Fruit fly (Drosophila melanogaster) whole organism, embryonic: ENCODE results near the gene AP-1sigma.

ENCODE experiments used
- B-H1 ChIP-seq: fragments of 200-800 bp; sonication (Bioruptor generic); IDR thresholded peaks from 3 replicates; pipeline ENCODE4 v1.3.6; 2022; ENCODE audit warnings: missing biosample characterization, missing genetic modification characterization
- Bdp1 ChIP-seq: fragments of 200-800 bp; sonication (Bioruptor generic); optimal IDR thresholded peaks from 3 replicates; lab custom pipeline; 2016; ENCODE audit warnings: missing biosample characterization, missing genetic modification characterization
- CG10267 ChIP-seq: fragments of 200-800 bp; sonication (Bioruptor generic); optimal IDR thresholded peaks from 2 replicates; lab custom pipeline; 2018; ENCODE audit warnings: missing biosample characterization, mild to moderate bottlenecking, missing genetic modification characterization, moderate library complexity
- CG10321 ChIP-seq: fragments of 200-800 bp; sonication (Bioruptor generic); IDR thresholded peaks from 2 replicates; pipeline ENCODE4 v1.3.6; 2022; ENCODE audit warnings: missing biosample characterization, missing genetic modification characterization
- CG10543 ChIP-seq: fragments of 200-800 bp; sonication (Bioruptor generic); optimal IDR thresholded peaks from 3 replicates; lab custom pipeline; 2017; ENCODE audit warnings: missing biosample characterization, mild to moderate bottlenecking, missing genetic modification characterization, moderate library complexity
- CG11723 ChIP-seq: fragments of 200-800 bp; sonication (Bioruptor generic); optimal IDR thresholded peaks from 2 replicates; lab custom pipeline; 2017; ENCODE audit warnings: missing biosample characterization, mild to moderate bottlenecking, missing genetic modification characterization
- CG12236 ChIP-seq: fragments of 200-800 bp; sonication (Bioruptor generic); optimal IDR thresholded peaks from 2 replicates; lab custom pipeline; 2016; ENCODE audit warnings: missing biosample characterization, missing genetic modification characterization
- CG13296 ChIP-seq: fragments of 200-800 bp; sonication (Bioruptor generic); optimal IDR thresholded peaks from 3 replicates; lab custom pipeline; 2018; ENCODE audit warnings: missing biosample characterization, mild to moderate bottlenecking, missing genetic modification characterization
- CG14050 ChIP-seq: fragments of 200-800 bp; sonication (Bioruptor generic); IDR thresholded peaks from 3 replicates; pipeline ENCODE4 v1.3.6; 2022; ENCODE audit warnings: missing biosample characterization, missing genetic modification characterization
- CG1647 ChIP-seq: fragments of 200-800 bp; sonication (Bioruptor generic); optimal IDR thresholded peaks from 3 replicates; lab custom pipeline; 2016; ENCODE audit warnings: missing biosample characterization, missing genetic modification characterization
- CG16815 ChIP-seq: fragments of 200-800 bp; sonication (Bioruptor generic); optimal IDR thresholded peaks from 3 replicates; lab custom pipeline; 2017; ENCODE audit warnings: missing biosample characterization, mild to moderate bottlenecking, missing genetic modification characterization
- CG17568 ChIP-seq: fragments of 200-800 bp; sonication (Bioruptor generic); optimal IDR thresholded peaks from 2 replicates; lab custom pipeline; 2018; ENCODE audit warnings: missing biosample characterization, mild to moderate bottlenecking, missing genetic modification characterization, moderate library complexity
- CG2116 ChIP-seq: fragments of 200-800 bp; sonication (Bioruptor generic); optimal IDR thresholded peaks from 3 replicates; lab custom pipeline; 2018; ENCODE audit warnings: missing biosample characterization, mild to moderate bottlenecking, missing genetic modification characterization
- CG2889 ChIP-seq: fragments of 200-800 bp; sonication (Bioruptor generic); IDR thresholded peaks from 3 replicates; pipeline ENCODE4 v1.3.6; 2022; ENCODE audit warnings: missing biosample characterization, missing genetic modification characterization
- CG30020 ChIP-seq: fragments of 200-800 bp; optimal IDR thresholded peaks from 2 replicates; lab custom pipeline; 2019; ENCODE audit warnings: missing biosample characterization, mild to moderate bottlenecking, missing genetic modification characterization, moderate library complexity
- CG31388 ChIP-seq: fragments of 200-800 bp; sonication (Bioruptor generic); optimal IDR thresholded peaks from 2 replicates; lab custom pipeline; 2016; ENCODE audit warnings: missing biosample characterization, missing genetic modification characterization
- CG32772 ChIP-seq: fragments of 200-800 bp; sonication (Bioruptor generic); IDR thresholded peaks from 2 replicates; pipeline ENCODE4 v1.3.6; 2022; ENCODE audit warnings: missing biosample characterization, missing genetic modification characterization
- CG34224 ChIP-seq: fragments of 200-800 bp; sonication (Bioruptor generic); IDR thresholded peaks from 3 replicates; pipeline ENCODE4 v1.3.6; 2022; ENCODE audit warnings: missing biosample characterization, missing genetic modification characterization; ENCODE audit not compliant: partially characterized antibody
- CG3726 ChIP-seq: fragments of 200-800 bp; sonication (Bioruptor generic); IDR thresholded peaks from 3 replicates; pipeline ENCODE4, ENCODE4 v1.3.6; 2022; ENCODE audit warnings: missing biosample characterization, missing genetic modification characterization
- CG4730 ChIP-seq: fragments of 200-800 bp; sonication (Bioruptor generic); IDR thresholded peaks from 2 replicates; pipeline ENCODE4 v1.3.6; 2022; ENCODE audit warnings: missing biosample characterization, missing genetic modification characterization
- CG5245 ChIP-seq: fragments of 200-800 bp; sonication (Bioruptor generic); optimal IDR thresholded peaks from 3 replicates; lab custom pipeline; 2016; ENCODE audit warnings: missing biosample characterization, missing genetic modification characterization
- CG6689 ChIP-seq: fragments of 200-800 bp; sonication (Bioruptor generic); IDR thresholded peaks from 2 replicates; pipeline ENCODE4 v1.3.6; 2022; ENCODE audit warnings: missing biosample characterization, missing genetic modification characterization
- CG7839 ChIP-seq: fragments of 200-800 bp; sonication (Bioruptor generic); optimal IDR thresholded peaks from 3 replicates; lab custom pipeline; 2018; ENCODE audit warnings: missing biosample characterization, mild to moderate bottlenecking, missing genetic modification characterization, moderate library complexity
- CG8765 ChIP-seq: fragments of 200-800 bp; sonication (Bioruptor generic); IDR thresholded peaks from 2 replicates; pipeline ENCODE4 v1.3.6; 2022; ENCODE audit warnings: missing biosample characterization, missing genetic modification characterization
- CG9797 ChIP-seq: fragments of 200-800 bp; sonication (Bioruptor generic); optimal IDR thresholded peaks from 3 replicates; lab custom pipeline; 2018; ENCODE audit warnings: missing biosample characterization, mild to moderate bottlenecking, missing genetic modification characterization
- Camta ChIP-seq: fragments of 200-800 bp; sonication (Bioruptor generic); optimal IDR thresholded peaks from 2 replicates; lab custom pipeline; 2016; ENCODE audit warnings: missing biosample characterization, missing genetic modification characterization
- CkIIα-i1 ChIP-seq: fragments of 200-800 bp; sonication (Bioruptor generic); IDR thresholded peaks from 2 replicates; pipeline ENCODE4 v1.3.6; 2022; ENCODE audit warnings: missing biosample characterization, missing genetic modification characterization
- Dad ChIP-seq: fragments of 200-800 bp; sonication (Bioruptor generic); optimal IDR thresholded peaks from 3 replicates; lab custom pipeline; 2016; ENCODE audit warnings: missing biosample characterization, missing genetic modification characterization
- Dref ChIP-seq: fragments of 200-800 bp; sonication (Bioruptor generic); IDR thresholded peaks from 2 replicates; pipeline ENCODE4 v1.3.6; 2022; ENCODE audit warnings: missing biosample characterization, missing genetic modification characterization
- ERR ChIP-seq: fragments of 200-800 bp; sonication (Bioruptor generic); optimal IDR thresholded peaks from 2 replicates; lab custom pipeline; 2016; ENCODE audit warnings: missing biosample characterization, missing genetic modification characterization
- Fer3 ChIP-seq: fragments of 200-800 bp; sonication (Bioruptor generic); optimal IDR thresholded peaks from 2 replicates; lab custom pipeline; 2018; ENCODE audit warnings: missing biosample characterization, mild to moderate bottlenecking, missing genetic modification characterization, moderate library complexity
- Max ChIP-seq: fragments of 200-800 bp; sonication (Bioruptor generic); optimal IDR thresholded peaks from 2 replicates; lab custom pipeline; 2016; ENCODE audit warnings: missing biosample characterization, mild to moderate bottlenecking, missing genetic modification characterization
- Med ChIP-seq: fragments of 200-800 bp; sonication (Bioruptor generic); peaks from one replicate; lab custom pipeline; 2016; ENCODE audit warnings: missing biosample characterization, missing genetic modification characterization, mild to moderate bottlenecking, inconsistent platforms, moderate library complexity
- Meics ChIP-seq: fragments of 200-800 bp; sonication (Bioruptor generic); optimal IDR thresholded peaks from 2 replicates; lab custom pipeline; 2017; ENCODE audit warnings: missing biosample characterization, mild to moderate bottlenecking, missing genetic modification characterization
- Neu2 ChIP-seq: fragments of 200-800 bp; sonication (Bioruptor generic); optimal IDR thresholded peaks from 3 replicates; lab custom pipeline; 2016; ENCODE audit warnings: missing biosample characterization, missing genetic modification characterization, borderline replicate concordance
- NfI ChIP-seq: fragments of 200-800 bp; sonication (Bioruptor generic); optimal IDR thresholded peaks from 3 replicates; lab custom pipeline; 2018; ENCODE audit warnings: missing biosample characterization, mild to moderate bottlenecking, missing genetic modification characterization, moderate library complexity
- Sin3A ChIP-seq: fragments of >200 bp; optimal IDR thresholded peaks from 2 replicates; lab custom pipeline; 2018
- ato ChIP-seq: fragments of 200-800 bp; sonication (Bioruptor generic); IDR thresholded peaks from 2 replicates; pipeline ENCODE4 v1.3.6; 2022; ENCODE audit warnings: missing biosample characterization, missing genetic modification characterization; ENCODE audit not compliant: partially characterized antibody
- bsh ChIP-seq, 2 experiments: fragments of 200-800 bp; sonication (Bioruptor generic); optimal IDR thresholded peaks; 2 replicates each; lab custom pipeline; 2017 to 2018; ENCODE audit warnings: mild to moderate bottlenecking in 2 of 2, missing biosample characterization in 2 of 2, missing genetic modification characterization in 2 of 2, moderate library complexity in 1 of 2
- chif ChIP-seq, 2 experiments: fragments of 200-800 bp; sonication (Bioruptor generic); optimal IDR thresholded peaks; 3 replicates each; lab custom pipeline; 2016; ENCODE audit warnings: missing biosample characterization in 2 of 2, missing genetic modification characterization in 2 of 2
- chn ChIP-seq: fragments of 200-800 bp; sonication (Bioruptor generic); optimal IDR thresholded peaks from 2 replicates; lab custom pipeline; 2016; ENCODE audit warnings: missing biosample characterization, missing genetic modification characterization
- ci ChIP-seq: fragments of 200-800 bp; sonication (Bioruptor generic); IDR thresholded peaks from 3 replicates; pipeline ENCODE4 v1.3.6; 2022; ENCODE audit warnings: missing biosample characterization, missing genetic modification characterization
- crol ChIP-seq: fragments of 200-800 bp; sonication (Bioruptor generic); IDR thresholded peaks from 2 replicates; pipeline ENCODE4 v1.3.6; 2022; ENCODE audit warnings: missing biosample characterization, missing genetic modification characterization
- dimm ChIP-seq: fragments of 200-800 bp; sonication (Bioruptor generic); IDR thresholded peaks from 2 replicates; pipeline ENCODE4 v1.3.6; 2022; ENCODE audit warnings: missing biosample characterization, missing genetic modification characterization
- dmrt99B ChIP-seq: fragments of 200-800 bp; sonication (Bioruptor generic); optimal IDR thresholded peaks from 2 replicates; lab custom pipeline; 2018; ENCODE audit warnings: missing biosample characterization, mild to moderate bottlenecking, missing genetic modification characterization, moderate library complexity
- dysf ChIP-seq: fragments of 200-800 bp; sonication (Bioruptor generic); IDR thresholded peaks from 3 replicates; pipeline ENCODE4 v1.3.6; 2022; ENCODE audit warnings: missing biosample characterization, missing genetic modification characterization
- gcm2 ChIP-seq: fragments of 200-800 bp; sonication (Bioruptor generic); optimal IDR thresholded peaks from 2 replicates; lab custom pipeline; 2016; ENCODE audit warnings: missing biosample characterization, missing genetic modification characterization
- h ChIP-seq: fragments of >200 bp; optimal IDR thresholded peaks from 2 replicates; lab custom pipeline; 2017
- luna ChIP-seq: fragments of 200-800 bp; sonication (Bioruptor generic); optimal IDR thresholded peaks from 2 replicates; lab custom pipeline; 2016; ENCODE audit warnings: missing biosample characterization, missing genetic modification characterization
- salm ChIP-seq: fragments of 200-800 bp; sonication (Bioruptor generic); optimal IDR thresholded peaks from 2 replicates; lab custom pipeline; 2018; ENCODE audit warnings: missing biosample characterization, mild to moderate bottlenecking, missing genetic modification characterization
- sr ChIP-seq: fragments of 200-800 bp; sonication (Bioruptor generic); IDR thresholded peaks from 3 replicates; pipeline ENCODE4 v1.3.6; 2022; ENCODE audit warnings: missing biosample characterization, missing genetic modification characterization
- stc ChIP-seq: fragments of 200-800 bp; sonication (Bioruptor generic); IDR thresholded peaks from 2 replicates; pipeline ENCODE4 v1.3.6; 2022; ENCODE audit warnings: missing biosample characterization, missing genetic modification characterization
- twi ChIP-seq: fragments of 200-800 bp; optimal IDR thresholded peaks from 2 replicates; lab custom pipeline; 2019; ENCODE audit warnings: missing biosample characterization, mild to moderate bottlenecking, missing genetic modification characterization, moderate library complexity

AP-1sigma gene

dm6 chr3R:23947002-23947401 is 11.4 kb upstream of the AP-1sigma start (continued):
- TF ChIP-seq CG6689 (GFP tag; lab: Robert Waterston, UW) (no peak), dysf (GFP tag; lab: Robert Waterston, UW) (no peak), CG12236 (GFP tag; lab: Kevin White, UChicago) (no peak), stc (peak; percentile 33; the same call in 1 of the 2 replicates), CG10267 (tag; lab: Kevin White, UChicago) (no peak), CG11723 (GFP tag; lab: Kevin White, UChicago) (peak; percentile 4), Fer3 (tag; lab: Kevin White, UChicago) (no peak), chif (GFP tag; optimal IDR thresholded peaks at IDR 0.05; lab: Kevin White, UChicago) (no peak), Dad (GFP tag; lab: Kevin White, UChicago) (no peak), Med (peak; percentile 74), ci (GFP tag; lab: Robert Waterston, UW) (peak; percentile 71; the same call in 1 of the 3 replicates), salm (tag; lab: Kevin White, UChicago) (no peak), gcm2 (GFP tag; lab: Kevin White, UChicago) (no peak), sr (no peak), NfI (no peak), CG13296 (peak; percentile 29), CG7839 (no peak), CG10321 (GFP tag; lab: Robert Waterston, UW) (no peak), CG31388 (GFP tag; lab: Kevin White, UChicago) (no peak), CG14050 (no peak), CG32772 (GFP tag; lab: Robert Waterston, UW) (no peak), CG8765 (no peak), CG10543 (GFP tag; lab: Kevin White, UChicago) (peak; percentile 8), CG4730 (no peak), Neu2 (GFP tag; lab: Kevin White, UChicago) (no peak), Bdp1 (GFP tag; lab: Kevin White, UChicago) (no peak), CG9797 (GFP tag; lab: Kevin White, UChicago) (no peak), CG17568 (peak; percentile 47), Meics (GFP tag; lab: Kevin White, UChicago) (no peak), CG5245 (GFP tag; lab: Kevin White, UChicago) (no peak), dmrt99B (no peak), h (lab: Kevin White, UChicago) (no peak), Max (GFP tag; lab: Kevin White, UChicago) (no peak), CG16815 (GFP tag; lab: Kevin White, UChicago) (no peak), bsh (GFP tag; optimal IDR thresholded peaks at IDR 0.05; lab: Kevin White, UChicago) (peak in 1 of 2 experiments; percentile 22), ERR (GFP tag; lab: Kevin White, UChicago) (no peak), CG30020 (tag; lab: Kevin White, UChicago) (no peak), dimm (GFP tag; lab: Robert Waterston, UW) (no peak), CG34224 (GFP tag; lab: Robert Waterston, UW) (no peak), ato (no peak), Sin3A (lab: Kevin White, UChicago) (no peak), Camta (GFP tag; lab: Kevin White, UChicago) (no peak), B-H1 (GFP tag; lab: Robert Waterston, UW) (no peak), CG2116 (GFP tag; lab: Kevin White, UChicago) (no peak), chn (GFP tag; lab: Kevin White, UChicago) (no peak), twi (no peak), Dref (GFP tag; lab: Robert Waterston, UW) (no peak), luna (GFP tag; lab: Kevin White, UChicago) (no peak), crol (GFP tag; lab: Robert Waterston, UW) (no peak), CG2889 (GFP tag; lab: Robert Waterston, UW) (no peak), CkIIα-i1 (GFP tag; lab: Robert Waterston, UW) (no peak), CG3726 (GFP tag; lab: Robert Waterston, UW) (no peak), CG1647 (GFP tag; lab: Kevin White, UChicago) (no peak)
